Worm (Caenorhabditis elegans) whole organism, young adult: ENCODE measurements around the gene srsx-13.

Source experiments
- B0019.2 ChIP-seq: fragments of 200-800 bp; sonication (Bioruptor generic); conservative IDR thresholded peaks from 2 replicates; pipeline ENCODE4 v1.3.6; 2022; ENCODE audit warnings: missing genetic modification reagents, missing genetic modification characterization, missing compliant biosample characterization
- B0035.1 ChIP-seq: sonication (generic microtip); optimal IDR thresholded peaks from 2 replicates; lab custom pipeline; 2016; ENCODE audit warnings: missing genetic modification characterization, mild to moderate bottlenecking, missing compliant biosample characterization, missing genotype, missing genetic modification reagents
- F23B12.7 ChIP-seq: sonication (generic microtip); optimal IDR thresholded peaks from 2 replicates; lab custom pipeline; 2017; ENCODE audit warnings: missing genetic modification characterization, mild to moderate bottlenecking, missing compliant biosample characterization, antibody characterized with exemption, moderate library complexity; ENCODE audit not compliant: insufficient read depth
- F33H1.4 ChIP-seq: fragments of 200-800 bp; sonication (Bioruptor generic); IDR thresholded peaks from 2 replicates; pipeline ENCODE4 v1.3.6; 2022; ENCODE audit warnings: missing genetic modification reagents, missing genetic modification characterization, missing compliant biosample characterization
- F52B5.7 ChIP-seq: sonication (generic microtip); optimal IDR thresholded peaks from 2 replicates; lab custom pipeline; 2016; ENCODE audit warnings: mild to moderate bottlenecking, missing genetic modification characterization, missing compliant biosample characterization
- F55B11.4 ChIP-seq: sonication (generic microtip); optimal IDR thresholded peaks from 2 replicates; lab custom pipeline; 2016; ENCODE audit warnings: missing compliant biosample characterization, missing genetic modification characterization, borderline replicate concordance; ENCODE audit not compliant: insufficient read depth
- F57A8.1 ChIP-seq: fragments of 200-800 bp; sonication (Bioruptor generic); optimal IDR thresholded peaks from 2 replicates; lab custom pipeline; 2018; ENCODE audit warnings: mild to moderate bottlenecking, missing genetic modification characterization, moderate library complexity, missing compliant biosample characterization
- T07F8.4 ChIP-seq: sonication (generic microtip); optimal IDR thresholded peaks from 2 replicates; lab custom pipeline; 2016; ENCODE audit warnings: mild to moderate bottlenecking, missing genetic modification characterization, moderate library complexity, missing compliant biosample characterization
- Y79H2A.3 ChIP-seq: fragments of 200-800 bp; sonication (Bioruptor generic); conservative IDR thresholded peaks from 2 replicates; pipeline ENCODE4 v1.3.6; 2022; ENCODE audit warnings: missing genetic modification reagents, missing genetic modification characterization, missing compliant biosample characterization
- ZK185.1 ChIP-seq: sonication (generic microtip); optimal IDR thresholded peaks from 2 replicates; lab custom pipeline; 2016; ENCODE audit warnings: mild to moderate bottlenecking, missing genetic modification characterization, missing compliant biosample characterization; ENCODE audit not compliant: poor library complexity, severe bottlenecking
- ama-1 ChIP-seq, 3 experiments: fragments of 150-350 bp in 1 of 3; sonication (generic microtip) in 2 of 3; optimal IDR thresholded peaks; 2 replicates each; lab custom pipeline; 2014 to 2018; ENCODE audit warnings: missing biosample characterization in 2 of 3, missing genetic modification characterization in 2 of 3, missing genetic modification reagents in 2 of 3
- attf-5 ChIP-seq: fragments of 200-800 bp; sonication (Bioruptor generic); optimal IDR thresholded peaks from 2 replicates; lab custom pipeline; 2018; ENCODE audit warnings: mild to moderate bottlenecking, missing genetic modification characterization, missing compliant biosample characterization
- ccch-3 ChIP-seq: fragments of 200-800 bp; sonication (Bioruptor generic); optimal IDR thresholded peaks from 2 replicates; lab custom pipeline; 2018; ENCODE audit warnings: mild to moderate bottlenecking, missing genetic modification characterization, missing compliant biosample characterization
- cebp-1 ChIP-seq, 2 experiments: fragments of 200-800 bp in 1 of 2; sonication (Bioruptor generic) in 1 of 2; sonication (generic microtip) in 1 of 2; IDR thresholded peaks in 1 of 2; optimal IDR thresholded peaks in 1 of 2; 2 replicates each; pipeline versions ENCODE4 v1.3.6 to Lab custom; 2017 to 2022; ENCODE audit warnings: missing compliant biosample characterization in 2 of 2, missing genetic modification characterization in 2 of 2, mild to moderate bottlenecking in 1 of 2, missing genetic modification reagents in 1 of 2, moderate library complexity in 1 of 2
- cebp-2 ChIP-seq: fragments of 200-800 bp; sonication (Bioruptor generic); IDR thresholded peaks from 2 replicates; pipeline ENCODE4 v1.3.6; 2022; ENCODE audit warnings: missing genetic modification characterization, missing compliant biosample characterization
- ceh-100 ChIP-seq: fragments of 200-800 bp; sonication (Bioruptor generic); IDR thresholded peaks from 2 replicates; pipeline ENCODE4 v1.3.6; 2022; ENCODE audit warnings: missing genetic modification reagents, missing genetic modification characterization, missing compliant biosample characterization
- ceh-58 ChIP-seq: fragments of 200-800 bp; sonication (Bioruptor generic); IDR thresholded peaks from 2 replicates; pipeline ENCODE4 v1.3.6; 2022; ENCODE audit warnings: missing genetic modification characterization, missing compliant biosample characterization
- ceh-79 ChIP-seq: sonication (generic microtip); optimal IDR thresholded peaks from 2 replicates; lab custom pipeline; 2017; ENCODE audit warnings: mild to moderate bottlenecking, missing genetic modification characterization, missing compliant biosample characterization
- chd-7 ChIP-seq: sonication (generic microtip); optimal IDR thresholded peaks from 2 replicates; lab custom pipeline; 2016; ENCODE audit warnings: mild to moderate bottlenecking, missing genetic modification characterization, moderate library complexity, missing compliant biosample characterization
- die-1 ChIP-seq: sonication (generic microtip); optimal IDR thresholded peaks from 2 replicates; lab custom pipeline; 2016; ENCODE audit warnings: missing genotype, mild to moderate bottlenecking, missing genetic modification characterization, missing compliant biosample characterization
- dox-1 ChIP-seq: fragments of 200-800 bp; sonication (Bioruptor generic); IDR thresholded peaks from 2 replicates; pipeline ENCODE4 v1.3.6; 2022; ENCODE audit warnings: missing genetic modification reagents, missing genetic modification characterization, missing compliant biosample characterization
- egrh-3 ChIP-seq: fragments of 200-800 bp; sonication (Bioruptor generic); IDR thresholded peaks from 2 replicates; pipeline ENCODE4 v1.3.6; 2022; ENCODE audit warnings: missing genetic modification reagents, missing genetic modification characterization, missing compliant biosample characterization
- hrde-1 ChIP-seq: sonication (generic microtip); optimal IDR thresholded peaks from 2 replicates; lab custom pipeline; 2016; ENCODE audit warnings: missing genetic modification characterization, mild to moderate bottlenecking, missing compliant biosample characterization, moderate library complexity, missing genotype, missing genetic modification reagents, borderline replicate concordance
- lag-1 ChIP-seq: fragments of 200-800 bp; sonication (Bioruptor generic); IDR thresholded peaks from 2 replicates; pipeline ENCODE4 v1.3.6; 2022; ENCODE audit warnings: missing genetic modification reagents, missing genetic modification characterization, missing compliant biosample characterization
- let-526 ChIP-seq: fragments of 200-800 bp; sonication (Bioruptor generic); IDR thresholded peaks from 2 replicates; pipeline ENCODE4 v1.3.6; 2022; ENCODE audit warnings: missing genetic modification reagents, missing genetic modification characterization, missing compliant biosample characterization
- madf-3 ChIP-seq: fragments of 200-800 bp; sonication (Bioruptor generic); IDR thresholded peaks from 2 replicates; pipeline ENCODE4 v1.3.6; 2022; ENCODE audit warnings: missing genetic modification reagents, missing genetic modification characterization, missing compliant biosample characterization
- madf-6 ChIP-seq: fragments of 200-800 bp; sonication (Bioruptor generic); IDR thresholded peaks from 2 replicates; pipeline ENCODE4 v1.3.6; 2022; ENCODE audit warnings: missing genetic modification reagents, missing genetic modification characterization, missing compliant biosample characterization
- mel-28 ChIP-seq: sonication (generic microtip); optimal IDR thresholded peaks from 2 replicates; lab custom pipeline; 2016; ENCODE audit warnings: borderline replicate concordance, mild to moderate bottlenecking, missing genetic modification characterization, missing compliant biosample characterization
- mxl-1 ChIP-seq: sonication (generic microtip); optimal IDR thresholded peaks from 2 replicates; lab custom pipeline; 2016; ENCODE audit warnings: missing genetic modification characterization, missing compliant biosample characterization
- nfyb-1 ChIP-seq: fragments of 200-800 bp; sonication (Bioruptor generic); IDR thresholded peaks from 2 replicates; pipeline ENCODE4 v1.3.6; 2022; ENCODE audit warnings: missing genetic modification reagents, missing genetic modification characterization, missing compliant biosample characterization
- nhr-179 ChIP-seq: sonication (generic microtip); optimal IDR thresholded peaks from 2 replicates; lab custom pipeline; 2016; ENCODE audit warnings: mild to moderate bottlenecking, missing genetic modification characterization, missing compliant biosample characterization
- pha-4 ChIP-seq: fragments of 150-350 bp; sonication (generic microtip); optimal IDR thresholded peaks from 2 replicates; lab custom pipeline; 2014; ENCODE audit warnings: missing biosample characterization, missing genetic modification reagents, missing genetic modification characterization
- repo-1 ChIP-seq: sonication (generic microtip); optimal IDR thresholded peaks from 2 replicates; lab custom pipeline; 2017; ENCODE audit warnings: mild to moderate bottlenecking, missing genetic modification characterization, missing compliant biosample characterization
- snpc-1.3 ChIP-seq: sonication (generic microtip); optimal IDR thresholded peaks from 2 replicates; lab custom pipeline; 2017; ENCODE audit warnings: missing genetic modification characterization, mild to moderate bottlenecking, missing compliant biosample characterization, antibody characterized with exemption, moderate library complexity, missing genotype, missing genetic modification reagents; ENCODE audit not compliant: insufficient read depth
- unc-62 ChIP-seq: fragments of 150-350 bp; optimal IDR thresholded peaks from 2 replicates; lab custom pipeline; 2014; ENCODE audit warnings: missing biosample characterization, missing genetic modification reagents, missing genetic modification characterization
- xnd-1 ChIP-seq: sonication (generic microtip); optimal IDR thresholded peaks from 2 replicates; lab custom pipeline; 2016; ENCODE audit warnings: missing genotype, missing genetic modification reagents, missing genetic modification characterization, missing compliant biosample characterization
- zfh-2 ChIP-seq: fragments of 200-800 bp; sonication (Bioruptor generic); conservative IDR thresholded peaks from 2 replicates; pipeline ENCODE4 v1.3.6; 2022; ENCODE audit warnings: missing genetic modification reagents, missing genetic modification characterization, missing compliant biosample characterization
- ztf-25 ChIP-seq: fragments of 200-800 bp; sonication (Bioruptor generic); IDR thresholded peaks from 2 replicates; pipeline ENCODE4 v1.3.6; 2022; ENCODE audit warnings: missing genetic modification reagents, missing genetic modification characterization, missing compliant biosample characterization

srsx-13 gene

ce11 chrV:4995155-4995554, 12.2 kb upstream of the srsx-13 start, which contains the start of gene ncx-9:
Gene ncx-9, minus strand, starts transcription at chrV:4995255.
- TF ChIP-seq ceh-58 (GFP tag; lab: Robert Waterston, UW) (no peak), lag-1 (no peak)

- no peak for TF ChIP-seq ztf-25 (GFP tag; lab: Robert Waterston, UW)
- TF ChIP-seq cebp-1 (GFP tag; IDR thresholded peaks at IDR 0.05; lab: Robert Waterston, UW): no peak
- TF ChIP-seq cebp-1 (tag; optimal IDR thresholded peaks at IDR 0.05; lab: Kevin White, UChicago): no peak
- no peak for TF ChIP-seq F23B12.7 (tag; lab: Kevin White, UChicago)
- no peak for TF ChIP-seq nhr-179 (tag; lab: Kevin White, UChicago)
- no peak for TF ChIP-seq mxl-1 (tag; lab: Kevin White, UChicago)
- TF ChIP-seq Y79H2A.3 (GFP tag; lab: Robert Waterston, UW): no peak
- no peak for TF ChIP-seq dox-1 (GFP tag; lab: Robert Waterston, UW)
- no peak for TF ChIP-seq attf-5 (GFP tag; lab: Kevin White, UChicago)
- no peak for TF ChIP-seq B0019.2
- no peak for TF ChIP-seq madf-3 (GFP tag; lab: Robert Waterston, UW)
- no peak for TF ChIP-seq pha-4 (tag; lab: Kevin White, UChicago)
- TF ChIP-seq unc-62 (GFP tag; lab: Kevin White, UChicago): no peak
- no peak for TF ChIP-seq zfh-2 (GFP tag; lab: Robert Waterston, UW)
- no peak for TF ChIP-seq F52B5.7
- no peak for TF ChIP-seq ceh-100 (GFP tag; lab: Robert Waterston, UW)
- TF ChIP-seq madf-6: no peak
- no peak for TF ChIP-seq cebp-2 (GFP tag; lab: Robert Waterston, UW)
- no peak for TF ChIP-seq ZK185.1
Observed at ce11 chrV:4987097-4987496, 4.1 kb upstream of the srsx-13 start, which contains the start of gene ncx-8. Gene ncx-8, minus strand, starts transcription at chrV:4987197.

- TF ChIP-seq T07F8.4 (no peak), snpc-1.3 (no peak), F33H1.4 (GFP tag; lab: Robert Waterston, UW) (no peak), let-526 (GFP tag; lab: Robert Waterston, UW) (no peak), ccch-3 (GFP tag; lab: Kevin White, UChicago) (no peak), chd-7 (no peak), B0035.1 (tag; lab: Kevin White, UChicago) (no peak), die-1 (no peak), F57A8.1 (GFP tag; lab: Kevin White, UChicago) (no peak), ceh-79 (tag; lab: Kevin White, UChicago) (no peak), mel-28 (no peak), nfyb-1 (GFP tag; lab: Robert Waterston, UW) (no peak), repo-1 (tag; lab: Kevin White, UChicago) (no peak), egrh-3 (no peak), F55B11.4 (no peak), hrde-1 (tag; lab: Kevin White, UChicago) (no peak), ceh-58 (GFP tag; lab: Robert Waterston, UW) (no peak), xnd-1 (tag; lab: Kevin White, UChicago) (no peak), ama-1 (optimal IDR thresholded peaks at IDR 0.05; lab: Kevin White, UChicago) (no peak), ama-1 (GFP tag; optimal IDR thresholded peaks at IDR 0.05; lab: Kevin White, UChicago) (no peak)
Observed at ce11 chrV:4980873-4981272, 2.1 kb downstream of the srsx-13 start, which contains the start of gene srsx-12. Gene srsx-12, minus strand, starts transcription at chrV:4980973.
